Fruit fly (Drosophila melanogaster) whole organism, prepupa: ENCODE data around the gene CG32137.

ENCODE experiments used
- Blimp-1 ChIP-seq: fragments of 200-800 bp; sonication (Bioruptor generic); optimal IDR thresholded peaks from 3 replicates; lab custom pipeline; 2017; ENCODE audit warnings: missing biosample characterization, missing genetic modification characterization, mild to moderate bottlenecking, moderate library complexity, missing genetic modification reagents
- CG10631 ChIP-seq: fragments of 200-800 bp; sonication (Bioruptor generic); optimal IDR thresholded peaks from 2 replicates; lab custom pipeline; 2016; ENCODE audit warnings: missing biosample characterization, missing genetic modification characterization
- CG10669 ChIP-seq: fragments of 200-800 bp; sonication (Bioruptor generic); optimal IDR thresholded peaks from 3 replicates; lab custom pipeline; 2018; ENCODE audit warnings: missing biosample characterization, mild to moderate bottlenecking, missing genetic modification characterization, moderate library complexity
- CG11902 ChIP-seq: fragments of 200-800 bp; sonication (Bioruptor generic); optimal IDR thresholded peaks from 3 replicates; lab custom pipeline; 2016; ENCODE audit warnings: missing biosample characterization, missing genetic modification characterization
- CG15336 ChIP-seq: fragments of 200-800 bp; sonication (Bioruptor generic); IDR thresholded peaks from 2 replicates; pipeline ENCODE4 v1.3.6; 2022; ENCODE audit warnings: missing biosample characterization, missing genetic modification characterization
- CG3032 ChIP-seq: fragments of 200-800 bp; optimal IDR thresholded peaks from 2 replicates; lab custom pipeline; 2019; ENCODE audit warnings: missing biosample characterization, mild to moderate bottlenecking, missing genetic modification characterization, moderate library complexity
- CG32006 ChIP-seq: fragments of 200-800 bp; sonication (Bioruptor generic); optimal IDR thresholded peaks from 3 replicates; lab custom pipeline; 2017; ENCODE audit warnings: missing biosample characterization, mild to moderate bottlenecking, missing genetic modification characterization
- CG34406 ChIP-seq: fragments of 200-800 bp; sonication (Bioruptor generic); optimal IDR thresholded peaks from 3 replicates; lab custom pipeline; 2016; ENCODE audit warnings: missing biosample characterization, missing genetic modification characterization
- CG3919 ChIP-seq: fragments of 200-800 bp; sonication (Bioruptor generic); optimal IDR thresholded peaks from 3 replicates; lab custom pipeline; 2016; ENCODE audit warnings: missing biosample characterization, missing genetic modification characterization
- CG4318 ChIP-seq: fragments of 200-800 bp; sonication (Bioruptor generic); optimal IDR thresholded peaks from 3 replicates; lab custom pipeline; 2017; ENCODE audit warnings: missing biosample characterization, mild to moderate bottlenecking, missing genetic modification characterization
- CG6163 ChIP-seq: fragments of 200-800 bp; sonication (Bioruptor generic); IDR thresholded peaks from 3 replicates; pipeline ENCODE4 v1.3.6; 2022; ENCODE audit warnings: missing biosample characterization, missing genetic modification characterization
- CG6276 ChIP-seq: fragments of 200-800 bp; sonication (Bioruptor generic); optimal IDR thresholded peaks from 2 replicates; lab custom pipeline; 2017; ENCODE audit warnings: missing biosample characterization, mild to moderate bottlenecking, missing genetic modification characterization
- CG6792 ChIP-seq: fragments of 200-800 bp; sonication (Bioruptor generic); optimal IDR thresholded peaks from 3 replicates; lab custom pipeline; 2016; ENCODE audit warnings: missing biosample characterization, missing genetic modification characterization
- CG7368 ChIP-seq: fragments of 200-800 bp; sonication (Bioruptor generic); optimal IDR thresholded peaks from 3 replicates; lab custom pipeline; 2016; ENCODE audit warnings: missing biosample characterization, missing genetic modification characterization
- CG8319 ChIP-seq: fragments of 200-800 bp; sonication (Bioruptor generic); optimal IDR thresholded peaks from 3 replicates; lab custom pipeline; 2016; ENCODE audit warnings: missing biosample characterization, missing genetic modification characterization
- CG8632 ChIP-seq: fragments of 200-800 bp; sonication (Bioruptor generic); optimal IDR thresholded peaks from 3 replicates; lab custom pipeline; 2016; ENCODE audit warnings: missing biosample characterization, missing genetic modification characterization
- CG9139 ChIP-seq: fragments of 200-800 bp; sonication (Bioruptor generic); optimal IDR thresholded peaks from 3 replicates; lab custom pipeline; 2017; ENCODE audit warnings: missing biosample characterization, mild to moderate bottlenecking, missing genetic modification characterization
- Eip78C ChIP-seq: fragments of 200-800 bp; sonication (Bioruptor generic); peaks from one replicate; lab custom pipeline; 2016; ENCODE audit warnings: missing biosample characterization, missing genetic modification characterization
- Eip93F ChIP-seq: fragments of 200-800 bp; sonication (Bioruptor generic); optimal IDR thresholded peaks from 2 replicates; lab custom pipeline; 2016; ENCODE audit warnings: missing biosample characterization, mild to moderate bottlenecking, missing genetic modification characterization
- Ets21C ChIP-seq: fragments of 200-800 bp; sonication (Bioruptor generic); optimal IDR thresholded peaks from 3 replicates; lab custom pipeline; 2016; ENCODE audit warnings: missing biosample characterization, missing genetic modification characterization
- Ets96B ChIP-seq: fragments of 200-800 bp; optimal IDR thresholded peaks from 2 replicates; lab custom pipeline; 2019; ENCODE audit warnings: missing biosample characterization, mild to moderate bottlenecking, missing genetic modification characterization, moderate library complexity
- Gug ChIP-seq: fragments of 200-800 bp; sonication (Bioruptor generic); IDR thresholded peaks from 2 replicates; pipeline ENCODE4 v1.3.6; 2022; ENCODE audit warnings: missing biosample characterization, missing genetic modification characterization
- Hr39 ChIP-seq: fragments of 200-800 bp; sonication (Bioruptor generic); optimal IDR thresholded peaks from 2 replicates; lab custom pipeline; 2016; ENCODE audit warnings: missing biosample characterization, missing genetic modification characterization
- Hr4 ChIP-seq: fragments of 200-800 bp; sonication (Bioruptor generic); optimal IDR thresholded peaks from 3 replicates; lab custom pipeline; 2016; ENCODE audit warnings: missing biosample characterization, missing genetic modification characterization
- Met ChIP-seq: fragments of 200-800 bp; sonication (Bioruptor generic); optimal IDR thresholded peaks from 3 replicates; lab custom pipeline; 2016; ENCODE audit warnings: missing biosample characterization, missing genetic modification characterization
- OdsH ChIP-seq: fragments of 200-800 bp; sonication (Bioruptor generic); optimal IDR thresholded peaks from 3 replicates; lab custom pipeline; 2016; ENCODE audit warnings: missing biosample characterization, missing genetic modification characterization
- Sox14 ChIP-seq: fragments of 200-800 bp; sonication (Bioruptor generic); optimal IDR thresholded peaks from 3 replicates; lab custom pipeline; 2016; ENCODE audit warnings: missing biosample characterization, missing genetic modification characterization
- achi ChIP-seq: fragments of 200-800 bp; sonication (Bioruptor generic); optimal IDR thresholded peaks from 3 replicates; lab custom pipeline; 2016; ENCODE audit warnings: missing biosample characterization, missing genetic modification characterization
- acj6 ChIP-seq: fragments of 200-800 bp; sonication (Bioruptor generic); optimal IDR thresholded peaks from 3 replicates; lab custom pipeline; 2016; ENCODE audit warnings: missing biosample characterization, missing genetic modification characterization
- cyc ChIP-seq: fragments of 200-800 bp; sonication (Bioruptor generic); optimal IDR thresholded peaks from 3 replicates; lab custom pipeline; 2016; ENCODE audit warnings: missing biosample characterization, missing genetic modification characterization
- dsx ChIP-seq: fragments of 200-800 bp; optimal IDR thresholded peaks from 3 replicates; lab custom pipeline; 2019; ENCODE audit warnings: missing biosample characterization, mild to moderate bottlenecking, missing genetic modification characterization, moderate library complexity; ENCODE audit not compliant: poor library complexity, severe bottlenecking
- esn ChIP-seq: fragments of 200-800 bp; sonication (Bioruptor generic); optimal IDR thresholded peaks from 2 replicates; lab custom pipeline; 2016; ENCODE audit warnings: missing biosample characterization, mild to moderate bottlenecking, missing genetic modification characterization, moderate library complexity
- fd59A ChIP-seq: fragments of 200-800 bp; sonication (Bioruptor generic); optimal IDR thresholded peaks from 2 replicates; lab custom pipeline; 2017; ENCODE audit warnings: missing biosample characterization, mild to moderate bottlenecking, missing genetic modification characterization, missing genetic modification reagents
- fd85E ChIP-seq: fragments of 200-800 bp; sonication (Bioruptor generic); optimal IDR thresholded peaks from 3 replicates; lab custom pipeline; 2016; ENCODE audit warnings: missing biosample characterization, missing genetic modification characterization
- fkh ChIP-seq: fragments of 200-800 bp; sonication (Bioruptor generic); optimal IDR thresholded peaks from 3 replicates; lab custom pipeline; 2017; ENCODE audit warnings: missing biosample characterization, mild to moderate bottlenecking, missing genetic modification characterization, moderate library complexity
- net ChIP-seq: fragments of 200-800 bp; sonication (Bioruptor generic); optimal IDR thresholded peaks from 3 replicates; lab custom pipeline; 2016; ENCODE audit warnings: missing biosample characterization, missing genetic modification characterization
- salr ChIP-seq, 2 experiments: fragments of 200-800 bp; sonication (Bioruptor generic); optimal IDR thresholded peaks; 3 replicates each; lab custom pipeline; 2016 to 2018; ENCODE audit warnings: missing biosample characterization in 2 of 2, missing genetic modification characterization in 2 of 2, mild to moderate bottlenecking in 1 of 2
- ss ChIP-seq, 2 experiments: fragments of 200-800 bp; sonication (Bioruptor generic); optimal IDR thresholded peaks; 2 replicates in 1 of 2; 3 replicates in 1 of 2; lab custom pipeline; 2017 to 2018; ENCODE audit warnings: mild to moderate bottlenecking in 2 of 2, missing biosample characterization in 2 of 2, missing genetic modification characterization in 2 of 2, moderate library complexity in 1 of 2
- svp ChIP-seq: fragments of 200-800 bp; sonication (Bioruptor generic); peaks from one replicate; lab custom pipeline; 2016; ENCODE audit warnings: missing biosample characterization, missing genetic modification characterization

The CG32137 gene

DNA sequence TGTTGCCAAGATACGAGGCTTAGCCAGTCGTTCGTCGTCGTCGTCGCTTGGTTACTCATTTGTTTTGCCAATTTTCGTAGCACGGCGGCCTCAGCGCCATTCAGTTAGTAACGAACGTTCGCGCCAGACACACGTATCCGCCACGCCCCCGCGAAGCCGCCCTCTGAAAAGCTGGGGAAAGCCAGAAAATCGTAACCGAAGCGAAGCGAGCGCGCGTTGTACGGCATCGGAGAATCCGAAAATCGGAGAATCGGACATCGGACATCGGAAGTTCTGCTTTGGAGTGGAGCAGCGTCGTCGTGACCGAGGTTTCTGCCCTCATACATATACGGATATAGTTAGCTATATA is at the start of gene CG32137:
TSS of gene CG32137 (plus strand) at position 100 of the 349 bp plus-strand sequence.
- no peak for TF ChIP-seq ss (GFP tag; optimal IDR thresholded peaks at IDR 0.05; lab: Kevin White, UChicago)

DNA sequence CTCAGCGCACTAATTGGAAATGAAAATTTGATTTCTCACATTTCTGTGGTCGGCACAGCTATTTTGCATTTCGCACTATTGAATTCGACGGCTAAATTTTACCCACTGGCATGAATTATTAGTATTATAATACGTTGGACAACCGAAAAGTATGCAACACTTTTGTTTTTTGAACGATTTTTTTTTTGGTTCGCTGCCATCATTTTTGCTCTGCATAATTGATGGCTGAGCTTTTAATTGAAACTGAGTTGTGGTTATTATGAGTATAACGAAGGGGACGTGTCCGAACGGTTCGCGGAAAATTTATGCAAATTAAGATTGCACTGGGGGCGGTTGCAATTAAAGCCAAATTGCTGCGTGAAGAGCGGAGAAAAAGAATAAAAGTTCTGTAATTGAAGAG is 38.4 kb upstream of the CG32137 start:
- TF ChIP-seq CG3919 (GFP tag; lab: Kevin White, UChicago) (no peak), Hr39 (no peak), Eip78C (GFP tag; lab: Kevin White, UChicago) (no peak), CG11902 (GFP tag; lab: Kevin White, UChicago) (no peak), Blimp-1 (GFP tag; lab: Kevin White, UChicago) (no peak), CG9139 (no peak), OdsH (GFP tag; lab: Kevin White, UChicago) (no peak), fd85E (GFP tag; lab: Kevin White, UChicago) (no peak), acj6 (GFP tag; lab: Kevin White, UChicago) (no peak), esn (GFP tag; lab: Kevin White, UChicago) (no peak), CG6163 (no peak), fkh (no peak), CG10669 (GFP tag; lab: Kevin White, UChicago) (no peak), svp (GFP tag; lab: Kevin White, UChicago) (no peak), CG6276 (GFP tag; lab: Kevin White, UChicago) (no peak)
- TF ChIP-seq, all 60 proteins: peak for 0

DNA sequence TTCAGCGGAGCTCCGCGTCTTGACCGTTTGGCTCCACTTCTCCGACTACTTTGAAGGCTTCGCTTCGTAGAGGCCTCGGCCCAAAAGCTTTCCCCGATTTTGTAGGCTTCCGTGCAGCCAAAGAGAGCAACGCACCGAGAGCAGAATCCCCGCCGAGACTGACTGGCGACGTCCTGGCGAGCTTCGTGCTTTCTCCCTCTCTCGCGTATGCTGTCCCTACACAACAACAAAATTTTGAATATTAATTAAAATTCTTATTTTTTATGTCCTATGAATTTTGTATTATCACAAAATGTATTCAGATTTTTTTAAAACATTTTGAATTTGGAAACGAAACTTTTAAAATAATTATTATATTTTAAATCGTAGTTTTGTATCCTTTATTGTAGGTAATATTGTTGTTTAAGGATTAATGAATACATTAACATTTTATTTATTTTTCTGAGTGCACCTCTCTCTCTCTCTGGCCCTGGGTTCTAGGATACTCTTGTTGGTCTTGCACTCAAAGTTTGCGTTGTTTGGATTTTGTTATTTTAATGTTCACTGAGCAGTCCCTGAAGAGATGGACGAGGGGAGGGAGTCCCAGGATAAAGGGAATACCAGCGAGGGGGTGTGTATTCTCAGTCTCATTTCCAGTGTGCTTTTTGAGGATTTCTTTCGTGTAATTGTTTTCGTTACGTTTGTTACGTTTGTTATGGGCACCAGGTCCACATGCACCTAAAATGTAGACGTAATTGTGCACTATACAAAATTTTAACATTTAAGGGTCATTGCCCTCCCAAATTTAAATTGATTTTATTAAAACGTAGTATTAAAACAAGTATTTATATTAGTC is 35.6 kb upstream of the CG32137 start, which contains the start of gene dysc:
TSS of gene dysc (minus strand) at position 51 of the 835 bp plus-strand sequence.
- TF ChIP-seq dsx (peak; percentile 16), CG10631 (GFP tag; lab: Kevin White, UChicago) (peak; percentile 2), CG6792 (no peak), CG8632 (GFP tag; lab: Kevin White, UChicago) (peak; percentile 4), Ets96B (tag; lab: Kevin White, UChicago) (peak; percentile 42), Eip93F (GFP tag; lab: Kevin White, UChicago) (no peak), CG6276 (GFP tag; lab: Kevin White, UChicago) (no peak), ss (GFP tag; optimal IDR thresholded peaks at IDR 0.05; lab: Kevin White, UChicago) (no peak), CG15336 (GFP tag; lab: Robert Waterston, UW) (0 out of 2 replicates have a peak, but pooled peaks have one; percentile 18), CG3032 (tag; lab: Kevin White, UChicago) (peak; percentile 21), CG4318 (GFP tag; lab: Kevin White, UChicago) (no peak), achi (GFP tag; lab: Kevin White, UChicago) (peak; percentile 15), CG32006 (GFP tag; lab: Kevin White, UChicago) (peak; percentile 6), esn (GFP tag; lab: Kevin White, UChicago) (peak; percentile 8)

DNA sequence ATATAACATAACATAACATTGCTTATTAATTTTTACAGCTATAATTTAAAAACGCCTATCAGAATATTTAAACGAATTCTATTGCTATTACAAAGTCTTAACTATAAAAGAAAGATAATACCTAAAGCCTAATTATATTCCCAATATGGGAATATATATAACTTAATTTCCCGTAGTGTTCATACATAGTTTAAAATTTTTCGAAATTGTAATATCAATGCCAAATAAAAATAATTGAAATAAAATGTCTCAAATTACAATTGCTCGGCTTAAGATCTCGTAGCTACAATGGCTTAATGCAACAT is 35.1 kb upstream of the CG32137 start:
- peak; percentile 11 for TF ChIP-seq Ets96B (tag; lab: Kevin White, UChicago)
- TF ChIP-seq CG32006 (GFP tag; lab: Kevin White, UChicago) = peak; percentile 20
- TF ChIP-seq CG8632 (GFP tag; lab: Kevin White, UChicago) = no peak
- TF ChIP-seq Eip78C (GFP tag; lab: Kevin White, UChicago) = peak; percentile 67
- TF ChIP-seq, all 60 proteins: peak for 3

DNA sequence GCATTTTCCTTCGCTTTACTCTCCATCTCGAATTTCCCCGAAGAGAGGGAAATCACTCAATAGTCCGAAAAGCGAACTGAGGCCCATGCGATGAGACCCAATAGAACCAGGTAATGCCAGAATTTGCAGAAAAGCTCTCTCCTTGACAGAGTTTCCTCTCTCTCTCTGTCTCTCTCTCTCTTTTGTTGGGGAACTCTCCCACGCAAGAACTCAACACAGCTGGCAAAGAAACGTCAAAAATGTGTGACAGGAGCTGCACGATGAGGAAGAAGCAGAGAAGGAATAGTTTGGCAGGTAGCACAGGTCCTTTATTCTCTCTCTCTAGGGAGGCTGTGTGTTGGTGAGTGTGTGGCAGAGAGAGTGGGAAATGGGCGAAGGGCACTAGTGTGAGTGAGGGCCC is 34.6 kb upstream of the CG32137 start:
- no peak for TF ChIP-seq CG8319 (GFP tag; lab: Kevin White, UChicago)
- TF ChIP-seq achi (GFP tag; lab: Kevin White, UChicago) = peak; percentile 63

DNA sequence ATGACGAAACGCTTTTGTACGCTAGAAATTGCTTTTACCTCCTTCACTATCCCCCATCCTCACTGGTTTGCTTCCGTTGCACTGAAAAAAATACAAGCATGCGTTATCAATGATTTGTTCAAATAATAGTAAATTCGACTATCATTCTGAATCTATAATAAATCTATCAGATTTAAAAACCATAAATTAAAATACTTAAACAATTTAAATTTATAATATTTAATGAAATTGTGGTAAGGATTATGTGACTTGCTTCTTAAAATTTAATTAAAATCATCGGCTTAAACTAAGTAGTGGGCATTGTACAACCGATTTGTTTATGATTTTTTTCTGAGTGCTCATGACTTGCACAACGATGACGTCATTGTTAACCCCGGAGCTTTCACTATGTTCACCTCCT is 33.5 kb upstream of the CG32137 start:
- TF ChIP-seq Eip78C (GFP tag; lab: Kevin White, UChicago) (peak; percentile 15), CG6792 (no peak), Sox14 (GFP tag; lab: Kevin White, UChicago) (no peak), CG10669 (GFP tag; lab: Kevin White, UChicago) (peak; percentile 7), salr (GFP tag; optimal IDR thresholded peaks at IDR 0.05; lab: Kevin White, UChicago) (peak in 1 of 2 experiments; percentile 4), acj6 (GFP tag; lab: Kevin White, UChicago) (no peak), CG6163 (no peak), Ets21C (GFP tag; lab: Kevin White, UChicago) (no peak), Met (GFP tag; lab: Kevin White, UChicago) (no peak), achi (GFP tag; lab: Kevin White, UChicago) (peak; percentile 13), Hr4 (peak; percentile 19), fd59A (no peak), CG7368 (GFP tag; lab: Kevin White, UChicago) (no peak), cyc (GFP tag; lab: Kevin White, UChicago) (no peak), net (GFP tag; lab: Kevin White, UChicago) (no peak), CG34406 (GFP tag; lab: Kevin White, UChicago) (no peak), Gug (GFP tag; lab: Robert Waterston, UW) (no peak), fd85E (GFP tag; lab: Kevin White, UChicago) (no peak), dsx (no peak), CG9139 (no peak)
